Worm (Caenorhabditis elegans) whole organism, L4 larva: Measurements from ENCODE around the gene C52E4.12.

Source experiments
- D1046.2 ChIP-seq: fragments of 200-800 bp; sonication (Bioruptor generic); IDR thresholded peaks from 2 replicates; pipeline ENCODE4 v1.3.6; 2022; ENCODE audit warnings: missing genetic modification characterization, missing compliant biosample characterization
- F37D6.2 ChIP-seq: sonication (generic microtip); optimal IDR thresholded peaks from 2 replicates; lab custom pipeline; 2016; ENCODE audit warnings: mild to moderate bottlenecking, missing genetic modification characterization, missing compliant biosample characterization
- F49E8.2 ChIP-seq: sonication (generic microtip); optimal IDR thresholded peaks from 2 replicates; lab custom pipeline; 2016; ENCODE audit warnings: missing compliant biosample characterization, mild to moderate bottlenecking, missing genetic modification characterization, borderline replicate concordance
- T26A8.4 ChIP-seq: fragments of 200-800 bp; sonication (Bioruptor generic); IDR thresholded peaks from 2 replicates; pipeline ENCODE4 v1.3.6; 2022; ENCODE audit warnings: missing genetic modification characterization, missing compliant biosample characterization
- Y5F2A.4 ChIP-seq: fragments of 200-800 bp; sonication (Bioruptor generic); optimal IDR thresholded peaks from 2 replicates; lab custom pipeline; 2018; ENCODE audit warnings: mild to moderate bottlenecking, missing genetic modification characterization, missing compliant biosample characterization
- Y75B8A.6 ChIP-seq: fragments of 200-800 bp; sonication (Bioruptor generic); IDR thresholded peaks from 2 replicates; pipeline ENCODE4 v1.3.6; 2022; ENCODE audit warnings: missing genetic modification reagents, missing genetic modification characterization, missing compliant biosample characterization
- ZK337.2 ChIP-seq: fragments of 200-800 bp; sonication (Bioruptor generic); IDR thresholded peaks from 2 replicates; pipeline ENCODE4 v1.3.6; 2022; ENCODE audit warnings: missing genetic modification reagents, missing genetic modification characterization, missing compliant biosample characterization
- aha-1 ChIP-seq: fragments of 150-350 bp; peaks from one replicate; lab custom pipeline; 2014; ENCODE audit warnings: missing biosample characterization, missing genetic modification characterization
- ama-1 ChIP-seq: fragments of 150-350 bp; optimal IDR thresholded peaks from 2 replicates; lab custom pipeline; 2014; ENCODE audit warnings: inconsistent platforms, mixed read lengths
- arid-1 ChIP-seq: fragments of 200-800 bp; sonication (Bioruptor generic); conservative IDR thresholded peaks from 2 replicates; pipeline ENCODE4 v1.3.6; 2022; ENCODE audit warnings: missing genetic modification reagents, missing genetic modification characterization, missing compliant biosample characterization
- ceh-28 ChIP-seq: fragments of 150-350 bp; optimal IDR thresholded peaks from 2 replicates; lab custom pipeline; 2014; ENCODE audit warnings: missing biosample characterization, missing genetic modification reagents, missing genetic modification characterization
- ctbp-1 ChIP-seq: fragments of 200-800 bp; sonication (Bioruptor generic); IDR thresholded peaks from 2 replicates; pipeline ENCODE4 v1.3.6; 2022; ENCODE audit warnings: missing genetic modification reagents, missing genetic modification characterization, missing compliant biosample characterization
- daf-16 ChIP-seq, 3 experiments: sonication (generic microtip); optimal IDR thresholded peaks; 2 replicates each; lab custom pipeline; 2016 to 2017; ENCODE audit warnings: missing genetic modification characterization in 3 of 3, missing genetic modification reagents in 3 of 3, mild to moderate bottlenecking in 2 of 3, missing compliant biosample characterization in 2 of 3, missing biosample characterization in 1 of 3, moderate library complexity in 1 of 3
- dmd-8 ChIP-seq: fragments of 200-800 bp; sonication (Bioruptor generic); IDR thresholded peaks from 2 replicates; pipeline ENCODE4 v1.3.6; 2022; ENCODE audit warnings: missing genetic modification characterization, missing compliant biosample characterization
- dpl-1 ChIP-seq: fragments of 150-350 bp; optimal IDR thresholded peaks from 2 replicates; lab custom pipeline; 2014; ENCODE audit warnings: missing biosample characterization, missing genetic modification reagents, missing genetic modification characterization
- dve-1 ChIP-seq: sonication (generic microtip); optimal IDR thresholded peaks from 2 replicates; lab custom pipeline; 2017; ENCODE audit warnings: antibody characterized with exemption, mild to moderate bottlenecking, missing genetic modification characterization, missing compliant biosample characterization; ENCODE audit not compliant: insufficient read depth
- egl-43 ChIP-seq: fragments of 200-800 bp; sonication (Bioruptor generic); IDR thresholded peaks from 2 replicates; pipeline ENCODE4 v1.3.6; 2022; ENCODE audit warnings: missing genetic modification reagents, missing genetic modification characterization, missing compliant biosample characterization
- fkh-10 ChIP-seq: fragments of 150-350 bp; optimal IDR thresholded peaks from 2 replicates; lab custom pipeline; 2014; ENCODE audit warnings: missing biosample characterization, missing genetic modification reagents, missing genetic modification characterization
- lim-7 ChIP-seq: fragments of 200-800 bp; sonication (Bioruptor generic); IDR thresholded peaks from 2 replicates; pipeline ENCODE4 v1.3.6; 2022; ENCODE audit warnings: missing genetic modification characterization, missing compliant biosample characterization
- lin-13 ChIP-seq: fragments of 150-350 bp; optimal IDR thresholded peaks from 2 replicates; lab custom pipeline; 2014; ENCODE audit warnings: missing biosample characterization, missing genetic modification reagents, missing genetic modification characterization
- lin-29 ChIP-seq: fragments of 200-800 bp; sonication (Bioruptor generic); IDR thresholded peaks from 2 replicates; pipeline ENCODE4 v1.3.6; 2022; ENCODE audit warnings: missing genetic modification reagents, missing genetic modification characterization, missing compliant biosample characterization
- lin-38 ChIP-seq: fragments of 200-800 bp; sonication (Bioruptor generic); IDR thresholded peaks from 2 replicates; pipeline ENCODE4 v1.3.6; 2022; ENCODE audit warnings: missing genetic modification reagents, missing genetic modification characterization, missing compliant biosample characterization
- lsy-2 ChIP-seq, 2 experiments: fragments of 150-350 bp in 1 of 2; sonication (generic microtip) in 1 of 2; optimal IDR thresholded peaks; 2 replicates each; lab custom pipeline; 2014 to 2017; ENCODE audit warnings: missing biosample characterization in 2 of 2, missing genetic modification characterization in 2 of 2
- mes-2 ChIP-seq: sonication (generic microtip); optimal IDR thresholded peaks from 2 replicates; lab custom pipeline; 2016; ENCODE audit warnings: missing genotype, mild to moderate bottlenecking, missing genetic modification characterization, missing compliant biosample characterization; ENCODE audit not compliant: poor library complexity, severe bottlenecking
- mxl-3 ChIP-seq: fragments of 200-800 bp; sonication (Bioruptor generic); optimal IDR thresholded peaks from 2 replicates; lab custom pipeline; 2018; ENCODE audit warnings: mild to moderate bottlenecking, missing genetic modification characterization, missing compliant biosample characterization
- nhr-102 ChIP-seq: sonication (generic microtip); optimal IDR thresholded peaks from 2 replicates; lab custom pipeline; 2016; ENCODE audit warnings: mild to moderate bottlenecking, missing genetic modification characterization, moderate library complexity, missing compliant biosample characterization
- nhr-111 ChIP-seq: fragments of 200-800 bp; sonication (Bioruptor generic); optimal IDR thresholded peaks from 2 replicates; lab custom pipeline; 2018; ENCODE audit warnings: mild to moderate bottlenecking, missing genetic modification characterization, missing compliant biosample characterization
- nhr-25 ChIP-seq: sonication (generic microtip); optimal IDR thresholded peaks from 2 replicates; lab custom pipeline; 2017; ENCODE audit warnings: missing genetic modification characterization, mild to moderate bottlenecking, missing compliant biosample characterization, antibody characterized with exemption, moderate library complexity, borderline replicate concordance; ENCODE audit not compliant: insufficient read depth
- nhr-28 ChIP-seq: fragments of 150-350 bp; optimal IDR thresholded peaks from 2 replicates; lab custom pipeline; 2014; ENCODE audit warnings: missing biosample characterization, missing genetic modification characterization
- nhr-6 ChIP-seq: fragments of 150-350 bp; optimal IDR thresholded peaks from 2 replicates; lab custom pipeline; 2014; ENCODE audit warnings: missing biosample characterization, missing genetic modification characterization
- rbr-2 ChIP-seq: sonication (generic microtip); optimal IDR thresholded peaks from 2 replicates; lab custom pipeline; 2016; ENCODE audit warnings: missing genotype, missing genetic modification characterization, missing compliant biosample characterization
- tag-97 ChIP-seq: fragments of 200-800 bp; sonication (Bioruptor generic); IDR thresholded peaks from 2 replicates; pipeline ENCODE4 v1.3.6; 2022; ENCODE audit warnings: missing genetic modification characterization, missing compliant biosample characterization
- unc-62 ChIP-seq, 3 experiments: fragments of 150-350 bp in 1 of 3; sonication (generic microtip); optimal IDR thresholded peaks in 2 of 3; peaks in 1 of 3; 1 replicate in 1 of 3; 2 replicates in 2 of 3; lab custom pipeline; 2014 to 2017; ENCODE audit warnings: missing biosample characterization in 3 of 3, missing genetic modification characterization in 3 of 3, missing genetic modification reagents in 3 of 3, missing genotype in 1 of 3

The C52E4.12 gene

ce11 chrV:11990511-11991127 lies 5.3 kb upstream of the C52E4.12 start:
- peak; percentile 22 for TF ChIP-seq nhr-102 (tag; lab: Kevin White, UChicago)
- peak; percentile 76 for TF ChIP-seq ama-1 (lab: Kevin White, UChicago)
- TF ChIP-seq Y5F2A.4, result no peak
- TF ChIP-seq dpl-1 (GFP tag; lab: Kevin White, UChicago), result no peak
- 0 out of 2 replicates have a peak, but pooled peaks have one; percentile 27 for TF ChIP-seq arid-1 (GFP tag; lab: Robert Waterston, UW)
- TF ChIP-seq ctbp-1 (GFP tag; lab: Robert Waterston, UW), result peak; percentile 65; the same call in 1 of the 2 replicates
- peak; percentile 17 for TF ChIP-seq dve-1
- TF ChIP-seq T26A8.4 (GFP tag; lab: Robert Waterston, UW), result peak; percentile 51; the same call in 1 of the 2 replicates
- 0 out of 2 replicates have a peak, but pooled peaks have one; percentile 22 for TF ChIP-seq dmd-8
- TF ChIP-seq Y75B8A.6, result no peak
- TF ChIP-seq F37D6.2 (tag; lab: Kevin White, UChicago), result no peak
- peak; percentile 52 for TF ChIP-seq fkh-10 (GFP tag; lab: Kevin White, UChicago)
- no peak for TF ChIP-seq F49E8.2 (tag; lab: Kevin White, UChicago)
- peak; percentile 44 for TF ChIP-seq lin-38
- no peak for TF ChIP-seq lin-29 (GFP tag; lab: Robert Waterston, UW)
- no peak for TF ChIP-seq ZK337.2
- peak; percentile 27 for TF ChIP-seq mes-2
- no peak for TF ChIP-seq nhr-111 (GFP tag; lab: Kevin White, UChicago)
- no peak for TF ChIP-seq nhr-28 (tag; lab: Kevin White, UChicago)
- peak in 1 of 2 experiments; percentile 61 for TF ChIP-seq unc-62 (GFP tag; optimal IDR thresholded peaks at IDR 0.05 in 1 of 2; lab: Kevin White, UChicago)
- TF ChIP-seq unc-62 (tag; optimal IDR thresholded peaks at IDR 0.05; lab: Kevin White, UChicago), result no peak

DNA sequence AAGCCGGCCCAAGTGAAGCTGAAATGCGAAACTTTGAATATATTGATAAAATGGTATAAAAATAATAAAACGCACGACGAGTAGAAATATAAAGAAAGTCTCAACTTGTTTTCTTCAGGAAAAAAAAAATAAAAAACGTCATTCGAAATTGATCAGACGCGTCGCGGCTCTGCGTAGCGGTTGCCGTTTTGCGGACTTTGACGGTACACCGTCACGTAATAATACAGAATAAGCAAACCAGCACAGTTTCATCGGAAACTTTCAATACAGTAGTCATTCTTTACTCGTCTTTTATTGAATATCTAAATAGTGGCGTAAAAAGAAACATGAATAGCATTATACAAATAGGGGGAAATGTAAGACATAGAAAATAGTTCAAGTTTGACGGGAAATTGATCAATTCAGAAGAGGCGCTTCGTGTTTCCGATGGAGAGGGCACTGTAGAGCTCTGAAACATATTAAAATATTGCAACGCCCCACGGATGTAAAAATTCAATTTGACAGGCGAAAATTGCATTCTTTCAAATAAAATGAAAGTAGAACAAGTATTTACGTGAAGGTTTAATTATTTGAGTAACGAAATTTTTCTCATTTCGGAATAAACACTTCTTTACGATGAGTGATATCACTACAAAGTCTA lies 2.1 kb upstream of the C52E4.12 start, which contains the start of the genes cyl-1 and C52E4.7:
TSS of gene cyl-1 (minus strand) at position 18 of the 640 bp plus-strand sequence.
TSS of gene C52E4.7 (plus strand) at position 590 of the 640 bp plus-strand sequence.
- TF ChIP-seq mes-2 (peak; percentile 73), tag-97 (GFP tag; lab: Robert Waterston, UW) (no peak), nhr-6 (peak; percentile 94), unc-62 (GFP tag; optimal IDR thresholded peaks at IDR 0.05 in 1 of 2; lab: Kevin White, UChicago) (peak in 1 of 2 experiments; percentile 58), unc-62 (tag; optimal IDR thresholded peaks at IDR 0.05; lab: Kevin White, UChicago) (no peak), mxl-3 (no peak), lsy-2 (tag; optimal IDR thresholded peaks at IDR 0.05; lab: Kevin White, UChicago) (peak in 1 of 2 experiments; percentile 72), lin-38 (peak; percentile 56), dve-1 (peak; percentile 39), lin-13 (GFP tag; lab: Kevin White, UChicago) (peak; percentile 53), aha-1 (tag; lab: Kevin White, UChicago) (peak; percentile 41), D1046.2 (GFP tag; lab: Robert Waterston, UW) (no peak), nhr-25 (tag; lab: Kevin White, UChicago) (peak; percentile 39), ceh-28 (tag; lab: Kevin White, UChicago) (no peak), lim-7 (GFP tag; lab: Robert Waterston, UW) (no peak), egl-43 (GFP tag; lab: Robert Waterston, UW) (no peak), dpl-1 (GFP tag; lab: Kevin White, UChicago) (peak; percentile 67), rbr-2 (tag; lab: Kevin White, UChicago) (peak; percentile 45), daf-16 (GFP tag; optimal IDR thresholded peaks at IDR 0.05; lab: Kevin White, UChicago) (no peak), daf-16 (tag; optimal IDR thresholded peaks at IDR 0.05; lab: Kevin White, UChicago) (peak; percentile 56)

- peak; percentile 66 for TF ChIP-seq aha-1 (tag; lab: Kevin White, UChicago)
- no peak for TF ChIP-seq lim-7 (GFP tag; lab: Robert Waterston, UW)
These were observed 1.4 kb downstream of the C52E4.12 start for ce11 chrV:11997403-11997802.
